Fruit fly (Drosophila melanogaster) whole organism, adult: ENCODE measurements around the gene Or7a.
A peak's percentile ranks its signal among the peaks of the same experiment; 100 is the strongest.

ENCODE experiments used
- CG11617 ChIP-seq: fragments of 200-800 bp; sonication (Bioruptor generic); optimal IDR thresholded peaks from 2 replicates; lab custom pipeline; 2017; ENCODE audit warnings: mild to moderate bottlenecking, missing biosample characterization, missing genetic modification reagents, missing genetic modification characterization
- CG12768 ChIP-seq: fragments of 200-800 bp; sonication (Bioruptor generic); optimal IDR thresholded peaks from 2 replicates; lab custom pipeline; 2017; ENCODE audit warnings: missing biosample characterization, missing genetic modification characterization, mild to moderate bottlenecking, moderate library complexity, missing genetic modification reagents
- CG14711 ChIP-seq: fragments of 200-800 bp; sonication (Bioruptor generic); optimal IDR thresholded peaks from 2 replicates; lab custom pipeline; 2018; ENCODE audit warnings: missing biosample characterization, mild to moderate bottlenecking, missing genetic modification characterization, moderate library complexity
- CG1620 ChIP-seq: fragments of 200-800 bp; sonication (Bioruptor generic); optimal IDR thresholded peaks from 2 replicates; lab custom pipeline; 2016; ENCODE audit warnings: missing biosample characterization, missing genetic modification characterization
- CG33017 ChIP-seq: fragments of 200-800 bp; sonication (Bioruptor generic); optimal IDR thresholded peaks from 2 replicates; lab custom pipeline; 2018; ENCODE audit warnings: missing biosample characterization, mild to moderate bottlenecking, missing genetic modification characterization, moderate library complexity
- CG5204 ChIP-seq: fragments of 200-800 bp; sonication (Bioruptor generic); optimal IDR thresholded peaks from 2 replicates; lab custom pipeline; 2016; ENCODE audit warnings: missing biosample characterization, missing genetic modification characterization
- CG7045 ChIP-seq: fragments of 200-800 bp; sonication (Bioruptor generic); optimal IDR thresholded peaks from 2 replicates; lab custom pipeline; 2017; ENCODE audit warnings: missing biosample characterization, mild to moderate bottlenecking, missing genetic modification characterization
- CG7101 ChIP-seq: fragments of 200-800 bp; sonication (Bioruptor generic); optimal IDR thresholded peaks from 2 replicates; lab custom pipeline; 2018; ENCODE audit warnings: missing biosample characterization, mild to moderate bottlenecking, missing genetic modification characterization, moderate library complexity
- Clk ChIP-seq: fragments of 200-800 bp; sonication (Bioruptor generic); optimal IDR thresholded peaks from 2 replicates; lab custom pipeline; 2017; ENCODE audit warnings: missing biosample characterization, missing genetic modification characterization
- Crg-1 ChIP-seq: fragments of 200-800 bp; sonication (Bioruptor generic); optimal IDR thresholded peaks from 2 replicates; lab custom pipeline; 2016; ENCODE audit warnings: missing biosample characterization, missing genetic modification characterization
- Hr96 ChIP-seq: fragments of 200-800 bp; sonication (Bioruptor generic); optimal IDR thresholded peaks from 2 replicates; lab custom pipeline; 2016; ENCODE audit warnings: missing biosample characterization, missing genetic modification characterization
- Mnt ChIP-seq: fragments of 200-800 bp; sonication (Bioruptor generic); optimal IDR thresholded peaks from 2 replicates; lab custom pipeline; 2016; ENCODE audit warnings: missing biosample characterization, mild to moderate bottlenecking, missing genetic modification characterization
- bab1 ChIP-seq: fragments of 200-800 bp; sonication (Bioruptor generic); optimal IDR thresholded peaks from 3 replicates; lab custom pipeline; 2019; ENCODE audit warnings: missing biosample characterization, mild to moderate bottlenecking, missing genetic modification characterization, moderate library complexity
- cic ChIP-seq: fragments of 200-800 bp; sonication (Bioruptor generic); optimal IDR thresholded peaks from 2 replicates; lab custom pipeline; 2017; ENCODE audit warnings: missing biosample characterization, mild to moderate bottlenecking, missing genetic modification characterization, moderate library complexity
- cnc ChIP-seq, 2 experiments: fragments of >200 bp; optimal IDR thresholded peaks; 2 replicates each; lab custom pipeline; 2017
- kay ChIP-seq: fragments of 200-800 bp; sonication (Bioruptor generic); peaks from one replicate; lab custom pipeline; 2016; ENCODE audit warnings: missing biosample characterization, missing genetic modification characterization, borderline replicate concordance
- ovo ChIP-seq: fragments of 200-800 bp; sonication (Bioruptor generic); optimal IDR thresholded peaks from 2 replicates; lab custom pipeline; 2016; ENCODE audit warnings: missing biosample characterization, missing genetic modification characterization
- pad ChIP-seq: fragments of 200-800 bp; sonication (Bioruptor generic); optimal IDR thresholded peaks from 3 replicates; lab custom pipeline; 2017; ENCODE audit warnings: missing biosample characterization, missing genetic modification characterization, mild to moderate bottlenecking, moderate library complexity, missing genetic modification reagents
- tj ChIP-seq: fragments of 200-800 bp; sonication (Bioruptor generic); optimal IDR thresholded peaks from 3 replicates; lab custom pipeline; 2017; ENCODE audit warnings: missing biosample characterization, mild to moderate bottlenecking, missing genetic modification characterization, moderate library complexity
- toe ChIP-seq: fragments of 200-800 bp; sonication (Bioruptor generic); optimal IDR thresholded peaks from 2 replicates; lab custom pipeline; 2016; ENCODE audit warnings: missing biosample characterization, missing genetic modification characterization

The Or7a gene

DNA sequence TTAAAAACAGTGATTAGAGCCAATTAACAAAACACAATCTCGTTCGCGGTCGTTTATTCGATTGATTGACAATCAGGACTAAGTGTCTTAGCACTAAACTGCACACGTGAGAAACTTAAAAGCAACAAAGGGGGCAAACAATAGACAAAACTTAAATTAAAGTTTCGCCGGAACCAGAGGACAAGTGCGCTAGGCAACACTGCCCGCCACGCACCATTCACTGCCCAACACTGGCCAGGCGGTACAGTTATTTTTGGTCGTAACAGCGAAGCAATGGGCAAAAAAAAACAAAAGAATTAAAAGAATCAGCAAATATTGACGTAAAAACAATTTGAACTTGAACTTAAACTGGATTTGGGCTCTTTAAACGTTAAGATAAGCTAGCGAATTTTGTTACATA lies 28.2 kb downstream of the Or7a start:
- no peak for TF ChIP-seq Mnt (GFP tag; lab: Kevin White, UChicago)
- TF ChIP-seq CG7045 (GFP tag; lab: Kevin White, UChicago) = no peak
- TF ChIP-seq CG5204 (GFP tag; lab: Kevin White, UChicago) = no peak
- TF ChIP-seq kay (GFP tag; lab: Kevin White, UChicago) = no peak
- no peak for TF ChIP-seq cnc (optimal IDR thresholded peaks at IDR 0.05; lab: Kevin White, UChicago)
- no peak for TF ChIP-seq Hr96 (GFP tag; lab: Kevin White, UChicago)
- TF ChIP-seq tj = no peak
- TF ChIP-seq CG33017 (tag; lab: Kevin White, UChicago) = no peak
- no peak for TF ChIP-seq toe (GFP tag; lab: Kevin White, UChicago)
- TF ChIP-seq cic (GFP tag; lab: Kevin White, UChicago) = no peak
- no peak for TF ChIP-seq Crg-1 (GFP tag; lab: Kevin White, UChicago)
- TF ChIP-seq CG7101 (tag; lab: Kevin White, UChicago) = no peak

dm6 chrX:8135420-8135874 lies 30.1 kb downstream of the Or7a start, which contains the start of the genes cyr and CG2120:
Gene cyr (minus strand): TSS chrX:8135713.
Gene CG2120 (plus strand): TSS chrX:8135824.
- TF ChIP-seq kay (GFP tag; lab: Kevin White, UChicago) (no peak), toe (GFP tag; lab: Kevin White, UChicago) (no peak), Clk (GFP tag; lab: Kevin White, UChicago) (no peak), CG12768 (no peak), CG11617 (GFP tag; lab: Kevin White, UChicago) (no peak), CG7101 (tag; lab: Kevin White, UChicago) (no peak), CG7045 (GFP tag; lab: Kevin White, UChicago) (no peak), CG33017 (tag; lab: Kevin White, UChicago) (no peak), CG5204 (GFP tag; lab: Kevin White, UChicago) (no peak), cnc (optimal IDR thresholded peaks at IDR 0.05; lab: Kevin White, UChicago) (no peak), bab1 (GFP tag; lab: Kevin White, UChicago) (no peak), CG14711 (tag; lab: Kevin White, UChicago) (no peak), Hr96 (GFP tag; lab: Kevin White, UChicago) (no peak), Crg-1 (GFP tag; lab: Kevin White, UChicago) (no peak), ovo (GFP tag; lab: Kevin White, UChicago) (no peak), tj (no peak), cic (GFP tag; lab: Kevin White, UChicago) (no peak), CG1620 (GFP tag; lab: Kevin White, UChicago) (no peak), Mnt (GFP tag; lab: Kevin White, UChicago) (no peak)

DNA sequence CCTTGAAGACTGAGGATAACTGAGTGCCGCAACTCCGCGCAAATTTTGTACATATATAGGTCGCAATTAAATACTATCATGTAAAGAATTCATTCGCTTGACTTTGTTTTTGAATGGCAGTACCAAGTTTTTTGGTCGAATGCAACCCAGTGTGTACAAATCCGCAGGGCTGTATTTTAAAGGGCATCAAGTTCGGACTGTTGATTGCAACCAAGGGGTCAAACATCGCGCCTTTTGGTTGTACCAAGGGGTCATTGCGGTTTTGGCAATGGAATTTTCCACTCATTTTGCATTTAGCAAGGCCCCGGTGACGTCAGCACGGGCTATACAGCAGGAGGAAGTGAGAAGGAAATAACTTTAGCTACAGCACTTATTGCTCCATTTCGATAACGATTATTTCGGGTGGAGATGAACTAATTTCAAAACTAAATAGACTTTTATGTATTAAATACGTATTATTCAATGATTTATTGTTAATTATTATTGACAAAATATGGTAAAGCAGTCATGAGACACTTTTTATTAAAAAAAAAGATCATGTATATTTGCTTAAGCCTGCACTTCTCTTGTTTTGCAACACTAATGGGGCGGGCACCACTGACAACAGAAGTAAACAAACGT lies 33.7 kb downstream of the Or7a start, which contains the start of gene CG10958:
Gene CG10958 (plus strand): TSS at position 593 of the 621 bp plus-strand sequence.
- TF ChIP-seq CG7045 (GFP tag; lab: Kevin White, UChicago) = no peak
- no peak for TF ChIP-seq kay (GFP tag; lab: Kevin White, UChicago)
- TF ChIP-seq ovo (GFP tag; lab: Kevin White, UChicago) = peak; percentile 42
- TF ChIP-seq CG12768 = peak; percentile 40
- no peak for TF ChIP-seq CG5204 (GFP tag; lab: Kevin White, UChicago)
- no peak for TF ChIP-seq Hr96 (GFP tag; lab: Kevin White, UChicago)
- TF ChIP-seq CG11617 (GFP tag; lab: Kevin White, UChicago) = peak; percentile 74
- TF ChIP-seq Crg-1 (GFP tag; lab: Kevin White, UChicago) = peak; percentile 62
- TF ChIP-seq CG33017 (tag; lab: Kevin White, UChicago) = peak; percentile 45
- TF ChIP-seq tj = peak; percentile 83
- TF ChIP-seq cic (GFP tag; lab: Kevin White, UChicago) = no peak
- peak; percentile 77 for TF ChIP-seq Mnt (GFP tag; lab: Kevin White, UChicago)
- peak; percentile 82 for TF ChIP-seq bab1 (GFP tag; lab: Kevin White, UChicago)
- TF ChIP-seq pad (GFP tag; lab: Kevin White, UChicago) = peak; percentile 50
- TF ChIP-seq Clk (GFP tag; lab: Kevin White, UChicago) = no peak
- peak; percentile 18 for TF ChIP-seq toe (GFP tag; lab: Kevin White, UChicago)
- peak; percentile 59 for TF ChIP-seq CG1620 (GFP tag; lab: Kevin White, UChicago)
- TF ChIP-seq cnc (optimal IDR thresholded peaks at IDR 0.05; lab: Kevin White, UChicago) = no peak
- peak; percentile 80 for TF ChIP-seq CG14711 (tag; lab: Kevin White, UChicago)
- peak; percentile 82 for TF ChIP-seq CG7101 (tag; lab: Kevin White, UChicago)

DNA sequence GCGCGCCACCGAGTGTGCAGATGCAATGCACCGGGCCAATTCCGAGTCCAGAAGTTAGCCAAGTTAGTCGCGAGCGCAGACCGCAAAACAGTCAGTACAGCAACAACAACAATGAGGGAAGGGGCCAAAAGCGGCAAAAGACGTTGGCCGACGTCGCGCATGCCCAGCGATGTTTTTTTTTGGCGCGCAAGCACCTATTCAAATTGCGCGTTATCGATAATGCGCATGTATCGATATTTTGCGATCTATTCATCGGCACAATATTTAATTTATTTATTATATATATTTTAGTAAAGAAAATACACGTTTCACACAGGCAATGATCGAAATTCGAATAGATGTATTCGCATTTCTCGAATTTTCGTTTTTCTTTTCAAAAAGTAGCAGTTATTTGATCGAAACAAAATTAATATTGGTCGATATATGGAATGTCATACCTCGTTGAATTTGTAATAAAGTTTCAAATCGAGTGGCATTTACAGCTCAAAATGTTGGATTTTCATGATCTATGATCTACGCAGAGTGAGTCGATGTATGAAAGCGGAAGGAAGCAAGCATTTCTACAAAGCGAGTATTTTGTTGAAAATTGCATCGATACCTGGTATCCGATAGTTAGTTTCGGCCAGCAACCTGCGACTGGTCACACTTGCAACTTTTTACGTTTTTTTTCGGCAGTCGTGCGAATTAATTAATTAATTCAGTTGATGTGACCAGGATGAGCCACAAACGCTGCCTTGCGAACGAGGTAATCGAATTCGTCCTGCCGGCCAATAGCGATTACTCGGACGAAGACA lies 36.1 kb downstream of the Or7a start, which contains the start of gene CG2116:
Gene CG2116 (plus strand): TSS at position 609 of the 794 bp plus-strand sequence.
- TF ChIP-seq cnc (optimal IDR thresholded peaks at IDR 0.05; lab: Kevin White, UChicago) (no peak), pad (GFP tag; lab: Kevin White, UChicago) (peak; percentile 25), tj (no peak), kay (GFP tag; lab: Kevin White, UChicago) (no peak), bab1 (GFP tag; lab: Kevin White, UChicago) (peak; percentile 14), Mnt (GFP tag; lab: Kevin White, UChicago) (peak; percentile 47), Crg-1 (GFP tag; lab: Kevin White, UChicago) (no peak), Hr96 (GFP tag; lab: Kevin White, UChicago) (no peak), CG33017 (tag; lab: Kevin White, UChicago) (no peak), ovo (GFP tag; lab: Kevin White, UChicago) (no peak), CG7045 (GFP tag; lab: Kevin White, UChicago) (no peak), CG1620 (GFP tag; lab: Kevin White, UChicago) (peak; percentile 24), CG7101 (tag; lab: Kevin White, UChicago) (peak; percentile 7), cic (GFP tag; lab: Kevin White, UChicago) (no peak), CG11617 (GFP tag; lab: Kevin White, UChicago) (no peak), CG5204 (GFP tag; lab: Kevin White, UChicago) (no peak), toe (GFP tag; lab: Kevin White, UChicago) (peak; percentile 8), CG14711 (tag; lab: Kevin White, UChicago) (no peak), Clk (GFP tag; lab: Kevin White, UChicago) (no peak), CG12768 (no peak)
